Worm (Caenorhabditis elegans) whole organism, late embryonic: ENCODE data around the gene egl-43.

Experiments used
- C08G9.2 ChIP-seq: sonication (generic microtip); optimal IDR thresholded peaks from 2 replicates; lab custom pipeline; 2016; ENCODE audit warnings: mild to moderate bottlenecking, missing genetic modification characterization, moderate library complexity, missing compliant biosample characterization
- F13H6.1 ChIP-seq: sonication (generic microtip); optimal IDR thresholded peaks from 2 replicates; lab custom pipeline; 2016; ENCODE audit warnings: missing genetic modification characterization, missing compliant biosample characterization
- K09A11.1 ChIP-seq: sonication (generic microtip); optimal IDR thresholded peaks from 2 replicates; lab custom pipeline; 2017; ENCODE audit warnings: antibody characterized with exemption, mild to moderate bottlenecking, missing genetic modification characterization, missing compliant biosample characterization; ENCODE audit not compliant: insufficient read depth
- ahr-1 ChIP-seq: sonication (generic microtip); optimal IDR thresholded peaks from 2 replicates; lab custom pipeline; 2016; ENCODE audit warnings: missing genetic modification characterization, missing compliant biosample characterization
- ama-1 ChIP-seq: fragments of 150-350 bp; optimal IDR thresholded peaks from 2 replicates; lab custom pipeline; 2014
- ceh-14 ChIP-seq: sonication (generic microtip); optimal IDR thresholded peaks from 2 replicates; lab custom pipeline; 2016; ENCODE audit warnings: missing genotype, missing genetic modification characterization, missing compliant biosample characterization
- ceh-18 ChIP-seq: sonication (generic microtip); optimal IDR thresholded peaks from 2 replicates; lab custom pipeline; 2016; ENCODE audit warnings: missing genetic modification characterization, missing compliant biosample characterization
- ceh-19 ChIP-seq: fragments of 200-800 bp; sonication (Bioruptor generic); optimal IDR thresholded peaks from 2 replicates; lab custom pipeline; 2018; ENCODE audit warnings: mild to moderate bottlenecking, missing genetic modification characterization, missing compliant biosample characterization
- ceh-2 ChIP-seq: sonication (generic microtip); optimal IDR thresholded peaks from 2 replicates; lab custom pipeline; 2016; ENCODE audit warnings: missing genotype, missing genetic modification characterization, missing compliant biosample characterization
- ceh-22 ChIP-seq: sonication (generic microtip); optimal IDR thresholded peaks from 2 replicates; lab custom pipeline; 2017; ENCODE audit warnings: missing biosample characterization, missing genetic modification characterization
- ceh-31 ChIP-seq: sonication (generic microtip); optimal IDR thresholded peaks from 2 replicates; lab custom pipeline; 2016; ENCODE audit warnings: missing genetic modification characterization, missing compliant biosample characterization
- ceh-34 ChIP-seq: sonication (generic microtip); optimal IDR thresholded peaks from 2 replicates; lab custom pipeline; 2016; ENCODE audit warnings: mild to moderate bottlenecking, missing genetic modification characterization, missing compliant biosample characterization
- ceh-45 ChIP-seq: fragments of 200-800 bp; sonication (Bioruptor generic); IDR thresholded peaks from 2 replicates; pipeline ENCODE4 v1.3.6; 2022; ENCODE audit warnings: missing genetic modification reagents, missing genetic modification characterization, missing compliant biosample characterization
- ceh-48 ChIP-seq: sonication (generic microtip); optimal IDR thresholded peaks from 2 replicates; lab custom pipeline; 2016; ENCODE audit warnings: missing genetic modification characterization, inconsistent platforms, missing compliant biosample characterization
- ceh-9 ChIP-seq: sonication (generic microtip); optimal IDR thresholded peaks from 2 replicates; lab custom pipeline; 2016; ENCODE audit warnings: mild to moderate bottlenecking, missing genetic modification characterization, inconsistent platforms, missing compliant biosample characterization
- elt-2 ChIP-seq: sonication (generic microtip); optimal IDR thresholded peaks from 2 replicates; lab custom pipeline; 2016; ENCODE audit warnings: missing genetic modification reagents, missing genetic modification characterization, missing compliant biosample characterization
- fax-1 ChIP-seq: sonication (generic microtip); optimal IDR thresholded peaks from 2 replicates; lab custom pipeline; 2016; ENCODE audit warnings: missing genotype, missing genetic modification characterization, missing compliant biosample characterization
- hlh-30 ChIP-seq: sonication (generic microtip); optimal IDR thresholded peaks from 2 replicates; lab custom pipeline; 2017; ENCODE audit warnings: antibody characterized with exemption, missing genetic modification characterization, missing compliant biosample characterization; ENCODE audit not compliant: insufficient read depth
- hlh-6 ChIP-seq: sonication (generic microtip); optimal IDR thresholded peaks from 2 replicates; lab custom pipeline; 2016; ENCODE audit warnings: missing genotype, missing genetic modification characterization, missing compliant biosample characterization
- hlh-8 ChIP-seq: sonication (generic microtip); optimal IDR thresholded peaks from 2 replicates; lab custom pipeline; 2016; ENCODE audit warnings: missing genotype, missing genetic modification characterization, missing compliant biosample characterization
- mec-3 ChIP-seq: sonication (generic microtip); optimal IDR thresholded peaks from 2 replicates; lab custom pipeline; 2016; ENCODE audit warnings: borderline replicate concordance, missing genetic modification characterization, missing compliant biosample characterization
- nfya-1 ChIP-seq: sonication (generic microtip); optimal IDR thresholded peaks from 2 replicates; lab custom pipeline; 2017; ENCODE audit warnings: missing genetic modification characterization, mild to moderate bottlenecking, missing compliant biosample characterization, antibody characterized with exemption, moderate library complexity
- odd-2 ChIP-seq: sonication (generic microtip); optimal IDR thresholded peaks from 2 replicates; lab custom pipeline; 2017; ENCODE audit warnings: antibody characterized with exemption, mild to moderate bottlenecking, missing genetic modification characterization, missing compliant biosample characterization
- pag-3 ChIP-seq: sonication (generic microtip); optimal IDR thresholded peaks from 2 replicates; lab custom pipeline; 2016; ENCODE audit warnings: missing compliant biosample characterization, missing genetic modification characterization, borderline replicate concordance
- pha-2 ChIP-seq: sonication (generic microtip); optimal IDR thresholded peaks from 2 replicates; lab custom pipeline; 2017; ENCODE audit warnings: mild to moderate bottlenecking, missing genetic modification characterization, missing compliant biosample characterization
- pros-1 ChIP-seq: fragments of 150-350 bp; optimal IDR thresholded peaks from 2 replicates; lab custom pipeline; 2014; ENCODE audit warnings: missing biosample characterization, missing genetic modification reagents, missing genetic modification characterization
- ref-2 ChIP-seq: sonication (generic microtip); optimal IDR thresholded peaks from 2 replicates; lab custom pipeline; 2016; ENCODE audit warnings: missing genetic modification characterization, missing compliant biosample characterization
- sdc-2 ChIP-seq: sonication (generic microtip); optimal IDR thresholded peaks from 2 replicates; lab custom pipeline; 2016; ENCODE audit warnings: missing genotype, missing genetic modification characterization, missing compliant biosample characterization
- syd-9 ChIP-seq: sonication (generic microtip); optimal IDR thresholded peaks from 2 replicates; lab custom pipeline; 2016; ENCODE audit warnings: mild to moderate bottlenecking, missing genetic modification characterization, moderate library complexity, missing compliant biosample characterization
- tbx-2 ChIP-seq: sonication (generic microtip); optimal IDR thresholded peaks from 2 replicates; lab custom pipeline; 2016; ENCODE audit warnings: missing genetic modification characterization, missing compliant biosample characterization
- ttx-3 ChIP-seq: sonication (generic microtip); optimal IDR thresholded peaks from 2 replicates; lab custom pipeline; 2016; ENCODE audit warnings: missing genetic modification reagents, missing genetic modification characterization, missing compliant biosample characterization
- unc-3 ChIP-seq, 2 experiments: fragments of 200-800 bp in 1 of 2; sonication (Bioruptor generic) in 1 of 2; sonication (generic microtip) in 1 of 2; conservative IDR thresholded peaks in 1 of 2; optimal IDR thresholded peaks in 1 of 2; 2 replicates each; pipeline versions ENCODE4 v1.3.6 to Lab custom; 2016 to 2022; ENCODE audit warnings: missing compliant biosample characterization in 2 of 2, missing genetic modification characterization in 2 of 2, missing genetic modification reagents in 1 of 2
- unc-42 ChIP-seq: sonication (generic microtip); optimal IDR thresholded peaks from 2 replicates; lab custom pipeline; 2016; ENCODE audit warnings: missing genotype, missing genetic modification characterization, missing compliant biosample characterization
- unc-55 ChIP-seq: sonication (generic microtip); optimal IDR thresholded peaks from 2 replicates; lab custom pipeline; 2017; ENCODE audit warnings: missing biosample characterization, missing genetic modification reagents, missing genetic modification characterization

Gene egl-43

ce11 chrII:9982437-9982836, 27.5 kb downstream of the egl-43 start:
- TF ChIP-seq unc-42 (tag; lab: Kevin White, UChicago) (peak; percentile 81), ceh-34 (tag; lab: Kevin White, UChicago) (no peak), ceh-31 (tag; lab: Kevin White, UChicago) (peak; percentile 42)
- TF ChIP-seq, all 69 proteins: peak for 2

ce11 chrII:9984866-9985336, 29.9 kb downstream of the egl-43 start:
- TF ChIP-seq ceh-31 (tag; lab: Kevin White, UChicago) (peak; percentile 86), elt-2 (tag; lab: Kevin White, UChicago) (no peak), ref-2 (tag; lab: Kevin White, UChicago) (peak; percentile 32), ceh-22 (peak; percentile 31), tbx-2 (peak; percentile 36), ceh-48 (tag; lab: Kevin White, UChicago) (peak; percentile 29), unc-3 (GFP tag; conservative IDR thresholded peaks at IDR 0.05; lab: Robert Waterston, UW) (no peak), unc-3 (tag; optimal IDR thresholded peaks at IDR 0.05; lab: Kevin White, UChicago) (no peak), ceh-19 (GFP tag; lab: Kevin White, UChicago) (peak; percentile 45), F13H6.1 (tag; lab: Kevin White, UChicago) (peak; percentile 20), nfya-1 (tag; lab: Kevin White, UChicago) (peak; percentile 22), ceh-2 (tag; lab: Kevin White, UChicago) (peak; percentile 30), fax-1 (peak; percentile 24), hlh-6 (tag; lab: Kevin White, UChicago) (peak; percentile 13), pros-1 (peak; percentile 4), sdc-2 (tag; lab: Kevin White, UChicago) (peak; percentile 39), ceh-18 (peak; percentile 93), syd-9 (tag; lab: Kevin White, UChicago) (peak; percentile 11), hlh-30 (tag; lab: Kevin White, UChicago) (no peak), ttx-3 (tag; lab: Kevin White, UChicago) (no peak), unc-42 (tag; lab: Kevin White, UChicago) (peak; percentile 78), ceh-34 (tag; lab: Kevin White, UChicago) (peak; percentile 86), odd-2 (tag; lab: Kevin White, UChicago) (no peak), ceh-14 (tag; lab: Kevin White, UChicago) (peak; percentile 45), C08G9.2 (tag; lab: Kevin White, UChicago) (peak; percentile 37), unc-55 (GFP tag; lab: Kevin White, UChicago) (peak; percentile 84)

ce11 chrII:9986635-9987575, 31.9 kb downstream of the egl-43 start:
- no peak for TF ChIP-seq ceh-31 (tag; lab: Kevin White, UChicago)
- TF ChIP-seq hlh-8 (tag; lab: Kevin White, UChicago): peak; percentile 27
- no peak for TF ChIP-seq ceh-9 (tag; lab: Kevin White, UChicago)
- TF ChIP-seq ceh-18: peak; percentile 16

- TF ChIP-seq ceh-34 (tag; lab: Kevin White, UChicago) (no peak), sdc-2 (tag; lab: Kevin White, UChicago) (no peak), K09A11.1 (tag; lab: Kevin White, UChicago) (no peak), ama-1 (lab: Kevin White, UChicago) (no peak), ttx-3 (tag; lab: Kevin White, UChicago) (no peak), pha-2 (no peak), ahr-1 (tag; lab: Kevin White, UChicago) (no peak), mec-3 (tag; lab: Kevin White, UChicago) (no peak), ceh-45 (GFP tag; lab: Robert Waterston, UW) (no peak), pag-3 (no peak)
These were observed 33.6 kb downstream of the egl-43 start for ce11 chrII:9988620-9989019.
